Worm (Caenorhabditis elegans) whole organism, mixed stage, embryonic: ENCODE measurements around the gene clec-57.

Source experiments
- blmp-1 ChIP-seq: fragments of 150-350 bp; optimal IDR thresholded peaks from 2 replicates; lab custom pipeline; 2014; ENCODE audit warnings: missing biosample characterization, missing genetic modification characterization
- ceh-83 ChIP-seq: fragments of 200-800 bp; sonication (Bioruptor generic); optimal IDR thresholded peaks from 2 replicates; lab custom pipeline; 2018; ENCODE audit warnings: mild to moderate bottlenecking, missing genetic modification characterization, missing compliant biosample characterization
- ces-1 ChIP-seq: fragments of 150-350 bp; optimal IDR thresholded peaks from 2 replicates; lab custom pipeline; 2014; ENCODE audit warnings: missing biosample characterization, missing genetic modification reagents, missing genetic modification characterization
- cnd-1 ChIP-seq: fragments of 200-800 bp; sonication (Bioruptor generic); optimal IDR thresholded peaks from 2 replicates; lab custom pipeline; 2018; ENCODE audit warnings: mild to moderate bottlenecking, missing genetic modification characterization, missing compliant biosample characterization
- elt-1 ChIP-seq: sonication (generic microtip); optimal IDR thresholded peaks from 2 replicates; lab custom pipeline; 2017; ENCODE audit warnings: missing genetic modification characterization, mild to moderate bottlenecking, missing compliant biosample characterization, antibody characterized with exemption, moderate library complexity, borderline replicate concordance; ENCODE audit not compliant: insufficient read depth
- elt-3 ChIP-seq: fragments of 150-350 bp; optimal IDR thresholded peaks from 2 replicates; lab custom pipeline; 2014; ENCODE audit warnings: missing biosample characterization, missing genetic modification characterization
- flh-1 ChIP-seq: fragments of 200-800 bp; sonication (Bioruptor generic); optimal IDR thresholded peaks from 2 replicates; lab custom pipeline; 2018; ENCODE audit warnings: mild to moderate bottlenecking, missing genetic modification characterization, moderate library complexity, missing compliant biosample characterization
- ham-2 ChIP-seq: fragments of 200-800 bp; sonication (Bioruptor generic); optimal IDR thresholded peaks from 2 replicates; lab custom pipeline; 2018; ENCODE audit warnings: mild to moderate bottlenecking, missing genetic modification characterization, missing compliant biosample characterization
- hlh-1 ChIP-seq: fragments of 150-350 bp; optimal IDR thresholded peaks from 2 replicates; lab custom pipeline; 2014; ENCODE audit warnings: missing biosample characterization, missing genetic modification reagents, missing genetic modification characterization
- lin-32 ChIP-seq: fragments of 200-800 bp; sonication (Bioruptor generic); optimal IDR thresholded peaks from 2 replicates; lab custom pipeline; 2018; ENCODE audit warnings: mild to moderate bottlenecking, missing genetic modification characterization, missing compliant biosample characterization
- mep-1 ChIP-seq: fragments of 150-350 bp; optimal IDR thresholded peaks from 2 replicates; lab custom pipeline; 2017; ENCODE audit warnings: missing biosample characterization, missing genetic modification reagents, missing genetic modification characterization, inconsistent platforms
- mls-2 ChIP-seq: sonication (generic microtip); optimal IDR thresholded peaks from 2 replicates; lab custom pipeline; 2016; ENCODE audit warnings: mild to moderate bottlenecking, missing genetic modification characterization, moderate library complexity, missing compliant biosample characterization
- nhr-12 ChIP-seq: fragments of 150-350 bp; optimal IDR thresholded peaks from 2 replicates; lab custom pipeline; 2014; ENCODE audit warnings: missing biosample characterization, missing genetic modification characterization
- nhr-2 ChIP-seq: fragments of 150-350 bp; optimal IDR thresholded peaks from 2 replicates; lab custom pipeline; 2014; ENCODE audit warnings: missing biosample characterization, missing genetic modification characterization
- nhr-28 ChIP-seq: fragments of 150-350 bp; optimal IDR thresholded peaks from 2 replicates; lab custom pipeline; 2014; ENCODE audit warnings: missing biosample characterization, missing genetic modification characterization
- nhr-76 ChIP-seq: sonication (generic microtip); optimal IDR thresholded peaks from 2 replicates; lab custom pipeline; 2017; ENCODE audit warnings: missing biosample characterization, missing genetic modification characterization
- pha-4 ChIP-seq: fragments of 150-350 bp; optimal IDR thresholded peaks from 2 replicates; lab custom pipeline; 2018; ENCODE audit warnings: missing biosample characterization, missing genetic modification reagents, missing genetic modification characterization
- sem-2 ChIP-seq: fragments of 200-800 bp; sonication (Bioruptor generic); optimal IDR thresholded peaks from 2 replicates; lab custom pipeline; 2018; ENCODE audit warnings: mild to moderate bottlenecking, missing genetic modification characterization, missing compliant biosample characterization
- snpc-4 ChIP-seq: fragments of 150-350 bp; optimal IDR thresholded peaks from 2 replicates; lab custom pipeline; 2014; ENCODE audit warnings: missing biosample characterization, missing genetic modification characterization
- sptf-1 ChIP-seq: sonication (generic microtip); optimal IDR thresholded peaks from 2 replicates; lab custom pipeline; 2017; ENCODE audit warnings: mild to moderate bottlenecking, missing genetic modification characterization, moderate library complexity, missing compliant biosample characterization
- unc-120 ChIP-seq: sonication (generic microtip); optimal IDR thresholded peaks from 2 replicates; lab custom pipeline; 2017; ENCODE audit warnings: missing genetic modification characterization, missing compliant biosample characterization; ENCODE audit not compliant: poor library complexity, severe bottlenecking
- unc-39 ChIP-seq: fragments of 150-350 bp; optimal IDR thresholded peaks from 2 replicates; lab custom pipeline; 2014; ENCODE audit warnings: missing biosample characterization, missing genetic modification characterization
- unc-62 ChIP-seq: fragments of 150-350 bp; optimal IDR thresholded peaks from 2 replicates; lab custom pipeline; 2014; ENCODE audit warnings: missing biosample characterization, missing genetic modification reagents, missing genetic modification characterization
- zip-8 ChIP-seq: fragments of 150-350 bp; optimal IDR thresholded peaks from 2 replicates; lab custom pipeline; 2014; ENCODE audit warnings: missing biosample characterization, missing genetic modification characterization
- ztf-11 ChIP-seq: fragments of 150-350 bp; optimal IDR thresholded peaks from 2 replicates; lab custom pipeline; 2014; ENCODE audit warnings: missing biosample characterization, missing genetic modification characterization

clec-57 gene

DNA sequence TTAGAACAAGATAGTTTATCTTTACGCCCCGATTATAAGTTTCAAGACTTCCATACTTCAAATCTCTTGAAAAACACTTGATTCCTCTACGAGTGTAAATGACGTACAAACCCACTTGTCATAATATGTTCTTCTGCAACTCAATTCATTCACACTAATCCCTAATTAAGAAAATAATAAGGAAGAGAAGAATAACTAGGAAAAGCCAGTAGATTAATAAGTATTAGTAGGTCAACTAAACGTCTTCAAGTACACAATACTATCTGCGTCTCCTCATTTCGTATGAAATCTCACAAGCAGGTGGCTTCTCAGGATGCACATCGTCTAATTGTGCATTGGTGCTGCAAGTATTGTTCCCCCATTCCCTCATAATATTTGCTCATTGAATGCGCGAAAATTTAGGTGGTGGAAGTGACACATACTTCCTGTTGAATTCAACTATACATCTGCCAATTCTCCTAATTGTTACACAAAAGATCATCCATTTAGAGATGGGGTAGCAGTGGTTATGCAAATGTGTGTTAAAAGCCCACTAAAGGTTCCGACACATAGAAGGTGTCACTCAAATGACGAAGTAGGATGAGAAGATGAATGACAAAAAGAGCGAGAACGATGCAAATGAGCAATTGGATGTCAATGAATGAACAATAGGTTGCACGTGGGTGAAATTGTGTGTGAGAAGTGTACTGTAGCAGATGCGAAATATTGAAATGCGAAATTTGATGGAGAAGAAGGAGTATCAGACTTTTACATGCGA is 41.8 kb upstream of the clec-57 start:
- TF ChIP-seq snpc-4 (tag; lab: Kevin White, UChicago) (no peak), cnd-1 (tag; lab: Kevin White, UChicago) (peak; percentile 21), blmp-1 (tag; lab: Kevin White, UChicago) (no peak), mep-1 (tag; lab: Kevin White, UChicago) (no peak), sptf-1 (no peak), mls-2 (peak; percentile 32), ces-1 (peak; percentile 59), sem-2 (GFP tag; lab: Kevin White, UChicago) (no peak), unc-120 (no peak), unc-62 (no peak), nhr-2 (tag; lab: Kevin White, UChicago) (peak; percentile 25), nhr-12 (tag; lab: Kevin White, UChicago) (no peak)

DNA sequence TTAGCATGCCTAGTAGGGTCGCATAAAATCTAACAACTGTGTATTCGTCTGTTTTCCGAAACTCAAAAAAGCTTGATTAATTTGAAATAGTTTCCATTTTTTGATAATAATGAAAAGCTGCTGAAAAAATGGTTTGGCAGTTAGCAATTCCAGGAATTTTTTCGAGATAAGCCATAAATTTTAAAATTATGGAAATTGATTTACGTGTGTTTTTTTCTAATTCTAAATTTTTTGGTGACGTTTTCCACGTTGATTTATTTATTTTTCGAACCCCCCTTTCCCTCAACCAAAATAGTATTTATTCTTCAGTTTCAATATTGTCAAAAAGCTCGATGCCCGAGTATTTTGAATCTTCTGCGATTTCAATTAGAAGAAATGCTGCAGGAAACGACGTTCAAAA is 40.2 kb upstream of the clec-57 start, which contains the start of gene F23B12.1:
Gene F23B12.1, plus strand, starts transcription at position 301 of the 400 bp plus-strand sequence.
- TF ChIP-seq sem-2 (GFP tag; lab: Kevin White, UChicago) (no peak), elt-1 (tag; lab: Kevin White, UChicago) (no peak)
- TF ChIP-seq, all 35 proteins: peak for 0

ce11 chrV:14432259-14432658 is 36.8 kb upstream of the clec-57 start, which contains the start of gene egl-1:
TSS of gene egl-1 (minus strand) at chrV:14432359.
- TF ChIP-seq snpc-4 (tag; lab: Kevin White, UChicago) (no peak), zip-8 (tag; lab: Kevin White, UChicago) (peak; percentile 77)

DNA sequence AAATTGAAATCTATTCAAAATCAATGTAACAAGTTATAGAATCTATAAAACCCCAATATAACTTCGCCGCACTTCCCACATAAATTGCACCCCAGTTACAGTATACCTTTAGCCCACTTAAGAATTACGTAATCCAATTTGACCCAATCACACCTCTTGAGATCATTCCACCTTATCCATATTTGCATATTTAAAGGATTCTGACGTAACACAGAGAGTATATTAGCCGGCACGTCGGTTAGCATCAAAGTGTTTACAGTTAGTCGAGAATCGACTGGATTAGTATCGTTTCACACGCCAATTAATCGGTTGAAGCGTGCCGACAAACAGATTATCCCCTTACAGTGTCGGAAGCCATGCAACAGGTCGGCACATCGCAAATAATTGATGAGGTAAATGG is 35.4 kb upstream of the clec-57 start:
- TF ChIP-seq ceh-83 (GFP tag; lab: Kevin White, UChicago) (no peak), nhr-2 (tag; lab: Kevin White, UChicago) (peak; percentile 97), hlh-1 (tag; lab: Kevin White, UChicago) (no peak), zip-8 (tag; lab: Kevin White, UChicago) (peak; percentile 85)

ce11 chrV:14436195-14436594 is 32.8 kb upstream of the clec-57 start:
- TF ChIP-seq flh-1 (GFP tag; lab: Kevin White, UChicago) (no peak), nhr-2 (tag; lab: Kevin White, UChicago) (peak; percentile 65), mls-2 (no peak), elt-1 (tag; lab: Kevin White, UChicago) (no peak)

DNA sequence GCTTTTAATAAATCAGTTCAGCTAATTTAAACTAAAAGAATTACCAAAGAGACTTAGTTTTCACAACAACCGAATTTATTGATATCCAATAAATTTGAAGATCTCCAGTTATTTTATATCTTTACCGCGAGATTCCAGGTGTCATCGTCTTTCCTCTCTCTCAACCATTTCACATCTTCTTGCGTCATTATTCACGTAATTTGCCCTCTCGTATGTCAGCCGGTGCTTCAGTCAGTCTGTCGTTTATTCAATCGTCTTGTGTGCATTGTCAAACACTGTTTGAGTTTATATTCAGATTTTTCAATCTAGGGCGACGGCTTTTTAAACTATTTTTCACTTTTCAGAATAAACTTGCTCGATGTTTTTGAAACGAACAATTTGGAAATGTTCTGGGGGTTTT is 31.7 kb upstream of the clec-57 start:
- no peak for TF ChIP-seq mls-2
- no peak for TF ChIP-seq nhr-28 (tag; lab: Kevin White, UChicago)
- peak; percentile 51 for TF ChIP-seq zip-8 (tag; lab: Kevin White, UChicago)
- TF ChIP-seq nhr-2 (tag; lab: Kevin White, UChicago): peak; percentile 53

DNA sequence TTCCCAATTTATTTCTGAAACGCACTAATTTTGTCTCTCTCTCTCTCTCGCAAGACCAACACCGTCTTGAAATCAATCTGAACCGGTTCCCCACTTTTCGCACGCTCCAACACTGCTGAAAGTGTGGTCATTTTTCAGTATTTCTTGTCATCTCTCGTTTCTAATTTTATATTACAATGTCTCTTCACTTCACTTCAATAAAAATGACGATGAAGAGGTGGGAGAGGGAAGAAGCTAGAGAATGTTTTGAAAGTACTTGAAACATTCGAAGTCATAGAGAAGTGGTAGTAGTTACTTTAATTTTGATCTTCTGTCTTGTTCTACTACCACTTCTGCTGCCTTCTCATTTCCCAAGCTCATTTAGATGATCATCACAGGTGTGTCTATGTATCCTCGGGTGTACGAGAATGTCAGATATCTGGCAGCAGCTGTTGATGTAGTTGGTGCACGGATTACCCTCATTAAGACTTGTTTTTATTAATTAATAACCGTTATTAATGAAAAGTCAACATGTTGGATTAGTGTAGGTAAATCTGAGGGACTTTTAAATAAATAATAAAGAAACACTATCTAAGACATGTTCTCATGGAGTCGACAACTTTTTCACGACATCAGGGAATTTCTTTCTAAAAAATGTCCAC is 30.8 kb upstream of the clec-57 start:
- TF ChIP-seq sptf-1 (no peak), ceh-83 (GFP tag; lab: Kevin White, UChicago) (no peak), nhr-2 (tag; lab: Kevin White, UChicago) (peak; percentile 17), elt-1 (tag; lab: Kevin White, UChicago) (no peak), ztf-11 (tag; lab: Kevin White, UChicago) (no peak), lin-32 (peak; percentile 97)

DNA sequence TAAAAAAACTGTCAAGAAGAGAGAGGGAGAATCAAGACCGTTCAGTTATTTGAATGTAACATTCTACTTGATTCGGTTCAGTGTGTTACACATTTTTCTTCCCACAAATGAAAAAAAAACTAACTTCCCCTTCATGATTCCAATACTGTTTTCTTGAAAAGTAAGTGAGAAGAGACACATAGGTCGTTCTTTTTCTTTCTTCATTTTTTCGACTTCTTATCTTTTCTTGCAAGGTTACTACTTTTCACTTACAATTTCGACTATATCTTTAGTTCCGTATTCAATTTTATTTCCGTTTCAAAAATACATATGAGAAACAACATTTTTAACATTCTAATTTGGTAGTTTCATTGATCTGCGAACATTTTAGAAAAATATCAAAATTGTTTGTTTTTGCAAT is 29.8 kb upstream of the clec-57 start:
- no peak for TF ChIP-seq nhr-28 (tag; lab: Kevin White, UChicago)
- TF ChIP-seq sem-2 (GFP tag; lab: Kevin White, UChicago): no peak
- TF ChIP-seq cnd-1 (tag; lab: Kevin White, UChicago): no peak
- no peak for TF ChIP-seq pha-4
- TF ChIP-seq nhr-76: no peak
- no peak for TF ChIP-seq ceh-83 (GFP tag; lab: Kevin White, UChicago)
- no peak for TF ChIP-seq ces-1
- TF ChIP-seq flh-1 (GFP tag; lab: Kevin White, UChicago): no peak
- no peak for TF ChIP-seq elt-3 (tag; lab: Kevin White, UChicago)
- no peak for TF ChIP-seq mls-2
- TF ChIP-seq unc-39: no peak
- no peak for TF ChIP-seq ham-2
- TF ChIP-seq unc-120: no peak
- TF ChIP-seq snpc-4 (tag; lab: Kevin White, UChicago): no peak
